Worm (Caenorhabditis elegans): Measurements from ENCODE around the gene aagr-3.

The aagr-3 gene

DNA sequence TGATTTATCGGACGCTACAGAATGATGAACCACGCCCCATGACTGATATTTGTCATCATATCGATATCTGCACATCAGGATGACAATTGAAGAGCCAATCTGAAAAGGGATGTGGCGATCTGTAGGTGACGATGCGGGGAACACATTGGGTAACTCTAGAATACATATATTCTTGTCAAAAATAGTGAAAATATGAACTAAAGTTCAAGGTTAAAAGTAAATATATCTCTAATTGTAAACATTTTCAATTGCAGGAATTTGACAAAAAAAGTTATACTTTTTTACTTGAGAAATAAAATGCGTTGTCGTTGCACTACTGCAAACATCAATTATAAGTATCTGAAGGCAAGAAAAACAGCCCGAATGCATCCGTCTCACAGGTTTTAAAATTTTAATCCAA is 23.6 kb upstream of the aagr-3 start, which contains the start of gene F58E6.6:
TSS of gene F58E6.6 (minus strand) at position 101 of the 400 bp plus-strand sequence.
- TF ChIP-seq cebp-2 (GFP tag; IDR thresholded peaks at IDR 0.05) (no peak), K11D2.4 (GFP tag; IDR thresholded peaks at IDR 0.05) (no peak), C06A6.2 (GFP tag; conservative IDR thresholded peaks at IDR 0.05) (no peak), ceh-91 (GFP tag; IDR thresholded peaks at IDR 0.05) (no peak)

DNA sequence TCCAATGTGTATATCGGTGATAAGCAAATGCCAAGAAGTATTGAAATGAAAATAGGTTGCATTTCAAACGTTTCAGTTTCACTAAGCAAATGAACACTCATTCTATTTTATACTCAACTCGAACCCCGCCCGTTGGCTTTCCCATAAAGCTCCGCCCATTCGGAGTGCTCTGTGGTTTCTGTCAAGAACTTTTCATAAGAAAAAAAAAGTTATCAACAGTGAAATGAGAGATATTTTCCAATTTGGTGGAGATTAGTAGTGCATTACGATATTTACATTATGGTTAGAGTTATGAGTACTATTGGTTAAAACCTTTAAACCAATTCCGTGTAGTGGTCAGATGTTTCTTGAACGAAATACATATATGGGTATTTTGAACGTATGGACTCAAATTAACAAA is 21.0 kb upstream of the aagr-3 start, which contains the start of gene F58E6.4:
TSS of gene F58E6.4 (minus strand) at position 101 of the 400 bp plus-strand sequence.
- TF ChIP-seq ztf-28 (GFP tag; IDR thresholded peaks at IDR 0.05) (no peak), Y67H2A.10 (GFP tag; conservative IDR thresholded peaks at IDR 0.05) (no peak), lsl-1 (GFP tag; optimal IDR thresholded peaks at IDR 0.05) (no peak), ets-4 (GFP tag; optimal IDR thresholded peaks at IDR 0.05) (no peak)

DNA sequence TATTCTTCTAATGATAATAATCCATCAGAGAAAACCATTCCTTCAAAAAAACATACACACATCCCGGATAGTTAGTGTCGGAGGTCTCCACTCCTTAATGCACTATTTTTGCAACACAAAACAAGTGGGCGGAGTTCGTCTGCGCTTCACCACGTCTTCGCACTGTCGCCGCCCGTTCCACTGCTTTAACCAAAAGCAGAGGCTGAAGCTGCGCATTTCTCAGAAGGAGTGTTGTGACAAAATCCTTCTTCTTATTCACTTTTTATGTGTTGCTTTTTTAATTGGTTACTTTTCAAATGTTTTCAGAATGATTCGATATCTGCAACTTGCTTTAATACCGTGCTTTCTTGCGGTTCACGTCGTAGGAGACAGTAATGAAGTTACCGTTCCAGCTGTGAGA is 15.6 kb upstream of the aagr-3 start, which contains the start of gene F58E6.13:
TSS of gene F58E6.13 (plus strand) at position 301 of the 400 bp plus-strand sequence.
- no peak for TF ChIP-seq ztf-28 (GFP tag; IDR thresholded peaks at IDR 0.05)
- peak; percentile 17 for TF ChIP-seq zim-3 (tag; optimal IDR thresholded peaks at IDR 0.05)

DNA sequence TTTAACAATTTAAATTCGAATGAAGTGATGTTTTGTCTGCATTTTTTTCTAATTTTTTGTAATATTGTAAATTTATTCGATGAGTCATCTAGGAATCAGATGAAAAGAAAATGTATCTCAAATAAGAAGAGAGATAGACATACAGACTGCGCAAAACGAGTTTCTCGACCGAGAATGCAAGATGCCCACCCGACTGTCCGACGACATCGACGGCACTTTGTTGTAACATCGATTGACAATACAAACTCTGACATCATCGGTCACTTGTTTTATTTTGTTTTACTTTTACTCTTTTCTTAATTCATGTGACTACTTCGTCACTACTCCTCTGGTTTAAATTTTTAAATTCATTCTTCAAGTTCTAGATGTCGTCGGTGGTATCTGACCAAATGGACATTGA is 11.5 kb upstream of the aagr-3 start, which contains the start of gene sta-2:
TSS of gene sta-2 (plus strand) at position 349 of the 400 bp plus-strand sequence.
- TF ChIP-seq F23B12.7 (tag; optimal IDR thresholded peaks at IDR 0.05; ENCODE audit: insufficient read depth) = no peak
- no peak for TF ChIP-seq tlf-1 (GFP tag; optimal IDR thresholded peaks at IDR 0.05)
- no peak for TF ChIP-seq mcd-1 (GFP tag; IDR thresholded peaks at IDR 0.05)
- no peak for TF ChIP-seq athp-1 (tag; optimal IDR thresholded peaks at IDR 0.05)
- TF ChIP-seq ZK185.1 (tag; optimal IDR thresholded peaks at IDR 0.05; ENCODE audit: poor library complexity, severe bottlenecking) = no peak
- TF ChIP-seq chd-7 (tag; optimal IDR thresholded peaks at IDR 0.05) = no peak
- TF ChIP-seq lin-40 (tag; optimal IDR thresholded peaks at IDR 0.05) = peak; percentile 27
- TF ChIP-seq lsl-1 (GFP tag; optimal IDR thresholded peaks at IDR 0.05) = no peak

DNA sequence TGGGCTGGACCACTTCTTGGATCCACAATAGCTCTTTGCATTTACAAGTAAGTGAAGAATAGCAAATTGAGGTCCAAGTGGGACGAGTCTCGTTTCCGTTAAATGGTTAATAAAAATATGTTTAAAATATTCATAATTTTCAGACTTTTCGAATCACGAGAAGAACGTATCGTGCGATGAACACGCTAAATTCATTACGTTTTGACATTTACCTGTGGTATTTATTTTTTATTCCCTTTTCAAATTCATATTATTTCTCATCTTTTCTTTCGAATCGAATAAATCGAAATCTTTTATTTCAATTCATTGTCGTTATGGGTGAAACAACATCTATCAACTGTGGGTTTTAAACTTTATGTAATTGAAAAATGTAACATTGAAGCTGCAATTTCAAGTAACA is 10.1 kb upstream of the aagr-3 start, which contains the start of gene marc-1:
TSS of gene marc-1 (plus strand) at position 301 of the 400 bp plus-strand sequence.
- TF ChIP-seq ztf-28 (GFP tag; IDR thresholded peaks at IDR 0.05) = no peak
- no peak for TF ChIP-seq K12H6.12 (tag; optimal IDR thresholded peaks at IDR 0.05)
- TF ChIP-seq madf-8 (GFP tag; conservative IDR thresholded peaks at IDR 0.05) = no peak
- no peak for TF ChIP-seq lsy-27 (tag; optimal IDR thresholded peaks at IDR 0.05; ENCODE audit: borderline replicate concordance, insufficient read depth)

DNA sequence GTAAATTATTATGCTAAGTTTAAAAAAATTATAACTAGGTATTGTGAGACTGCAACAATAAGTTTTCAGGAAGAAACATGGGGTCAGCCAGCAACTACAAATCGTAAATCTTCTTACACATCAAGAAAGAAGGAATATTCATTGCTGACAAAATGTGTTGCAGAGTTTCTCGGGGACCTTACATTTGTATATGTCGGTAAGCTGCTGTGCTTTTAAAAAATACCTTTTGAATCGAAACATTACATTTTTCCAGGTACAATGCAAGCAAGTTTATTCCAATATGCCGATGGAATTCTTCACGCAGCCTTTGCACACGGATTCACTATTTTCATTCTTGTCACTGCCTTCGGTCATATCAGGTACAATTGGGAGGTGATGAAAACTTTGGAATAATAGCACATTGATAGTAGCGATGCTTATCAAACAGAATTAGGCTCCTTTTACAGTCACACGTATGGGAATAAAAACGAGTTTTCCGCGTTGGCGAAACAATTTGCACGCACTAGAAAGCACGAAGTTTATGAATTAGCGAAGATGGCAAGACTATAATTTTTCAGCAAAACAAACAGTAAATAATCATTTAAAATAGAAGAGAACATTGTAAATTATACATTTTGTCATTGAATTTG is 8.9 kb upstream of the aagr-3 start:
- TF ChIP-seq nhr-80 (tag; optimal IDR thresholded peaks at IDR 0.05) = peak; percentile 48
- no peak for TF ChIP-seq lin-26 (GFP tag; IDR thresholded peaks at IDR 0.05)

DNA sequence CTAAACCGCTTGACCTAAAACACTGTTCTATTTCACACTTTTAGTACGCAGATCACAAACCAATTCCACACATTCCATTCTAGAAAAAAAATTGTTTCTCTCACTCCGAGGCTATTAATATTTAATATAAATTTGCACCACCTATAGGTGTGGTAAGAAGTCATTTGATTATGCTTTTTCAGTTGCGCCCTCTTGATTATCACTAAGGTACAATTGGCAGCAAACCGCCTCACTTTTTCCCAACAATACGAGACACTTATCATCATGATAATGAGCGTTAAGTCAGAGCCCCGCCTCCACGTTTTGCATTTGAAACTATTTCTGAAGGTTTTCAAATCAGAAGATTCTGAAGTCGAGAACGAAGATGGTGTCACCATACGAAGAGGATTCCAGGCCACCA is 8.0 kb upstream of the aagr-3 start, which contains the start of gene aqp-4:
TSS of gene aqp-4 (plus strand) at position 270 of the 400 bp plus-strand sequence.
- TF ChIP-seq nhr-80 (tag; optimal IDR thresholded peaks at IDR 0.05) = peak; percentile 64
- no peak for TF ChIP-seq nfya-1 (tag; optimal IDR thresholded peaks at IDR 0.05; ENCODE audit: borderline replicate concordance, insufficient read depth)
- TF ChIP-seq chd-7 (tag; optimal IDR thresholded peaks at IDR 0.05) = no peak
- TF ChIP-seq let-607 (tag; optimal IDR thresholded peaks at IDR 0.05) = no peak
- TF ChIP-seq F57A8.1 (GFP tag; optimal IDR thresholded peaks at IDR 0.05) = no peak
- TF ChIP-seq B0035.1 (tag; optimal IDR thresholded peaks at IDR 0.05) = no peak

All from whole organism, young adult.